Worm (Caenorhabditis elegans) whole organism, L4 larva: ENCODE results near the gene F16H6.7.
A peak's percentile ranks its signal among the peaks of the same experiment; 100 is the strongest.

Experiments
- F26F4.8 ChIP-seq: fragments of 200-800 bp; sonication (Bioruptor generic); conservative IDR thresholded peaks from 2 replicates; pipeline ENCODE4 v1.3.6; 2022; ENCODE audit warnings: missing genetic modification characterization, missing compliant biosample characterization
- Y105C5A.15 ChIP-seq: fragments of 200-800 bp; sonication (Bioruptor generic); IDR thresholded peaks from 2 replicates; pipeline ENCODE4 v1.3.6; 2022; ENCODE audit warnings: missing genetic modification characterization, missing compliant biosample characterization
- Y5F2A.4 ChIP-seq: fragments of 200-800 bp; sonication (Bioruptor generic); optimal IDR thresholded peaks from 2 replicates; lab custom pipeline; 2018; ENCODE audit warnings: mild to moderate bottlenecking, missing genetic modification characterization, missing compliant biosample characterization
- ZK546.5 ChIP-seq, 2 experiments: sonication (generic microtip); optimal IDR thresholded peaks; 2 replicates each; lab custom pipeline; 2017; ENCODE audit warnings: missing biosample characterization in 2 of 2, missing genetic modification characterization in 2 of 2
- aha-1 ChIP-seq: fragments of 150-350 bp; peaks from one replicate; lab custom pipeline; 2014; ENCODE audit warnings: missing biosample characterization, missing genetic modification characterization
- attf-4 ChIP-seq: sonication (generic microtip); optimal IDR thresholded peaks from 3 replicates; lab custom pipeline; 2017; ENCODE audit warnings: missing biosample characterization, missing genetic modification characterization
- ceh-20 ChIP-seq: fragments of 200-800 bp; sonication (Bioruptor generic); IDR thresholded peaks from 2 replicates; pipeline ENCODE4 v1.3.6; 2022; ENCODE audit warnings: missing genetic modification reagents, missing genetic modification characterization, missing compliant biosample characterization
- ceh-32 ChIP-seq: sonication (generic microtip); optimal IDR thresholded peaks from 2 replicates; lab custom pipeline; 2016; ENCODE audit warnings: mild to moderate bottlenecking, missing genetic modification characterization, missing compliant biosample characterization; ENCODE audit not compliant: poor library complexity
- ces-1 ChIP-seq: fragments of 150-350 bp; sonication (generic microtip); optimal IDR thresholded peaks from 4 replicates; lab custom pipeline; 2014; ENCODE audit warnings: missing biosample characterization, missing genetic modification reagents, missing genetic modification characterization
- ctbp-1 ChIP-seq: fragments of 200-800 bp; sonication (Bioruptor generic); IDR thresholded peaks from 2 replicates; pipeline ENCODE4 v1.3.6; 2022; ENCODE audit warnings: missing genetic modification reagents, missing genetic modification characterization, missing compliant biosample characterization
- daf-12 ChIP-seq: fragments of 150-350 bp; optimal IDR thresholded peaks from 2 replicates; lab custom pipeline; 2014; ENCODE audit warnings: missing biosample characterization, missing genetic modification reagents, missing genetic modification characterization
- daf-16 ChIP-seq, 3 experiments: sonication (generic microtip); optimal IDR thresholded peaks; 2 replicates each; lab custom pipeline; 2016 to 2017; ENCODE audit warnings: missing genetic modification characterization in 3 of 3, missing genetic modification reagents in 3 of 3, mild to moderate bottlenecking in 2 of 3, missing compliant biosample characterization in 2 of 3, missing biosample characterization in 1 of 3, moderate library complexity in 1 of 3
- daf-8 ChIP-seq: fragments of 200-800 bp; sonication (Bioruptor generic); IDR thresholded peaks from 2 replicates; pipeline ENCODE4 v1.3.6; 2022; ENCODE audit warnings: missing genetic modification characterization, missing compliant biosample characterization
- dmd-6 ChIP-seq: fragments of 200-800 bp; sonication (Bioruptor generic); IDR thresholded peaks from 2 replicates; pipeline ENCODE4 v1.3.6; 2022; ENCODE audit warnings: missing genetic modification reagents, missing genetic modification characterization, missing compliant biosample characterization
- dpl-1 ChIP-seq: fragments of 150-350 bp; optimal IDR thresholded peaks from 2 replicates; lab custom pipeline; 2014; ENCODE audit warnings: missing biosample characterization, missing genetic modification reagents, missing genetic modification characterization
- dve-1 ChIP-seq: sonication (generic microtip); optimal IDR thresholded peaks from 2 replicates; lab custom pipeline; 2017; ENCODE audit warnings: antibody characterized with exemption, mild to moderate bottlenecking, missing genetic modification characterization, missing compliant biosample characterization; ENCODE audit not compliant: insufficient read depth
- egl-43 ChIP-seq: fragments of 200-800 bp; sonication (Bioruptor generic); IDR thresholded peaks from 2 replicates; pipeline ENCODE4 v1.3.6; 2022; ENCODE audit warnings: missing genetic modification reagents, missing genetic modification characterization, missing compliant biosample characterization
- fkh-10 ChIP-seq: fragments of 150-350 bp; optimal IDR thresholded peaks from 2 replicates; lab custom pipeline; 2014; ENCODE audit warnings: missing biosample characterization, missing genetic modification reagents, missing genetic modification characterization
- fos-1 ChIP-seq: fragments of 150-350 bp; optimal IDR thresholded peaks from 2 replicates; lab custom pipeline; 2014; ENCODE audit warnings: missing biosample characterization, missing genetic modification characterization
- gei-8 ChIP-seq: fragments of 200-800 bp; sonication (Bioruptor generic); optimal IDR thresholded peaks from 2 replicates; lab custom pipeline; 2018; ENCODE audit warnings: mild to moderate bottlenecking, missing genetic modification characterization, missing compliant biosample characterization
- hif-1 ChIP-seq, 2 experiments: sonication (generic microtip); optimal IDR thresholded peaks; 2 replicates each; lab custom pipeline; 2016 to 2017; ENCODE audit warnings: missing compliant biosample characterization in 2 of 2, missing genetic modification characterization in 2 of 2, missing genetic modification reagents in 2 of 2, missing genotype in 2 of 2, mild to moderate bottlenecking in 1 of 2
- hlh-30 ChIP-seq: sonication (generic microtip); optimal IDR thresholded peaks from 2 replicates; lab custom pipeline; 2017; ENCODE audit warnings: antibody characterized with exemption, mild to moderate bottlenecking, missing genetic modification characterization, missing compliant biosample characterization; ENCODE audit not compliant: insufficient read depth
- hmg-1.1 ChIP-seq: fragments of 200-800 bp; sonication (Bioruptor generic); IDR thresholded peaks from 2 replicates; pipeline ENCODE4 v1.3.6; 2022; ENCODE audit warnings: missing genetic modification reagents, missing genetic modification characterization, missing compliant biosample characterization
- jun-1 ChIP-seq: fragments of 150-350 bp; optimal IDR thresholded peaks from 2 replicates; lab custom pipeline; 2014; ENCODE audit warnings: missing biosample characterization, missing genetic modification reagents, missing genetic modification characterization
- lin-1 ChIP-seq: fragments of 200-800 bp; sonication (Bioruptor generic); IDR thresholded peaks from 2 replicates; pipeline ENCODE4 v1.3.6; 2022; ENCODE audit warnings: missing genetic modification reagents, missing genetic modification characterization, missing compliant biosample characterization
- lin-29 ChIP-seq: fragments of 200-800 bp; sonication (Bioruptor generic); IDR thresholded peaks from 2 replicates; pipeline ENCODE4 v1.3.6; 2022; ENCODE audit warnings: missing genetic modification reagents, missing genetic modification characterization, missing compliant biosample characterization
- lsy-2 ChIP-seq, 2 experiments: fragments of 150-350 bp in 1 of 2; sonication (generic microtip) in 1 of 2; optimal IDR thresholded peaks; 2 replicates each; lab custom pipeline; 2014 to 2017; ENCODE audit warnings: missing biosample characterization in 2 of 2, missing genetic modification characterization in 2 of 2
- mdt-29 ChIP-seq: fragments of 200-800 bp; sonication (Bioruptor generic); IDR thresholded peaks from 2 replicates; pipeline ENCODE4 v1.3.6; 2022; ENCODE audit warnings: missing genetic modification reagents, missing genetic modification characterization, missing compliant biosample characterization
- mep-1 ChIP-seq: fragments of 150-350 bp; sonication (generic microtip); optimal IDR thresholded peaks from 3 replicates; lab custom pipeline; 2014; ENCODE audit warnings: missing biosample characterization, missing genetic modification characterization
- nhr-111 ChIP-seq: fragments of 200-800 bp; sonication (Bioruptor generic); optimal IDR thresholded peaks from 2 replicates; lab custom pipeline; 2018; ENCODE audit warnings: mild to moderate bottlenecking, missing genetic modification characterization, missing compliant biosample characterization
- nhr-28 ChIP-seq: fragments of 150-350 bp; optimal IDR thresholded peaks from 2 replicates; lab custom pipeline; 2014; ENCODE audit warnings: missing biosample characterization, missing genetic modification characterization
- nhr-41 ChIP-seq: fragments of 200-800 bp; sonication (Bioruptor generic); IDR thresholded peaks from 2 replicates; pipeline ENCODE4 v1.3.6; 2022; ENCODE audit warnings: missing genetic modification reagents, missing genetic modification characterization, missing compliant biosample characterization
- nhr-6 ChIP-seq: fragments of 150-350 bp; optimal IDR thresholded peaks from 2 replicates; lab custom pipeline; 2014; ENCODE audit warnings: missing biosample characterization, missing genetic modification characterization
- pqm-1 ChIP-seq: sonication (generic microtip); optimal IDR thresholded peaks from 2 replicates; lab custom pipeline; 2017; ENCODE audit warnings: missing biosample characterization, missing genetic modification characterization
- set-16 ChIP-seq: fragments of 200-800 bp; sonication (Bioruptor generic); IDR thresholded peaks from 2 replicates; pipeline ENCODE4 v1.3.6; 2022; ENCODE audit warnings: missing genetic modification reagents, missing genetic modification characterization, missing compliant biosample characterization
- snpc-1.2 ChIP-seq: fragments of 200-800 bp; sonication (Bioruptor generic); IDR thresholded peaks from 2 replicates; pipeline ENCODE4 v1.3.6; 2022; ENCODE audit warnings: missing genetic modification reagents, missing genetic modification characterization, missing compliant biosample characterization
- spr-3 ChIP-seq: fragments of 200-800 bp; sonication (Bioruptor generic); optimal IDR thresholded peaks from 2 replicates; lab custom pipeline; 2018; ENCODE audit warnings: mild to moderate bottlenecking, missing genetic modification characterization, missing compliant biosample characterization
- unc-62 ChIP-seq, 3 experiments: fragments of 150-350 bp in 1 of 3; sonication (generic microtip); optimal IDR thresholded peaks in 2 of 3; peaks in 1 of 3; 1 replicate in 1 of 3; 2 replicates in 2 of 3; lab custom pipeline; 2014 to 2017; ENCODE audit warnings: missing biosample characterization in 3 of 3, missing genetic modification characterization in 3 of 3, missing genetic modification reagents in 3 of 3, missing genotype in 1 of 3
- zfp-2 ChIP-seq: sonication (generic microtip); optimal IDR thresholded peaks from 2 replicates; lab custom pipeline; 2016; ENCODE audit warnings: mild to moderate bottlenecking, missing genetic modification characterization, missing compliant biosample characterization
- zfp-3 ChIP-seq: fragments of 200-800 bp; sonication (Bioruptor generic); conservative IDR thresholded peaks from 2 replicates; pipeline ENCODE4 v1.3.6; 2022; ENCODE audit warnings: missing genetic modification reagents, missing genetic modification characterization, missing compliant biosample characterization
- ztf-7 ChIP-seq: fragments of 150-350 bp; optimal IDR thresholded peaks from 2 replicates; lab custom pipeline; 2014; ENCODE audit warnings: missing biosample characterization, missing genetic modification characterization

F16H6.7 gene

ce11 chrV:18246077-18246476 lies 37.1 kb upstream of the F16H6.7 start:
- no peak for TF ChIP-seq ceh-32 (tag; lab: Kevin White, UChicago)
- TF ChIP-seq pqm-1 (tag; lab: Kevin White, UChicago), result peak; percentile 77
- TF ChIP-seq nhr-28 (tag; lab: Kevin White, UChicago), result peak; percentile 63
- TF ChIP-seq daf-16 (GFP tag; optimal IDR thresholded peaks at IDR 0.05; lab: Kevin White, UChicago), result no peak
- TF ChIP-seq daf-16 (tag; optimal IDR thresholded peaks at IDR 0.05; lab: Kevin White, UChicago), result peak; percentile 49
- TF ChIP-seq dmd-6 (GFP tag; lab: Robert Waterston, UW), result peak; percentile 36; the same call in 1 of the 2 replicates
- no peak for TF ChIP-seq aha-1 (tag; lab: Kevin White, UChicago)
- TF ChIP-seq zfp-2, result no peak
- TF ChIP-seq dve-1 (tag; lab: Kevin White, UChicago), result peak; percentile 29

ce11 chrV:18244408-18244807 lies 35.4 kb upstream of the F16H6.7 start:
- TF ChIP-seq dve-1 (tag; lab: Kevin White, UChicago), result peak; percentile 17
- TF ChIP-seq aha-1 (tag; lab: Kevin White, UChicago), result peak; percentile 34
- TF ChIP-seq nhr-28 (tag; lab: Kevin White, UChicago), result peak; percentile 77
- TF ChIP-seq pqm-1 (tag; lab: Kevin White, UChicago), result peak; percentile 30
- TF ChIP-seq ctbp-1 (GFP tag; lab: Robert Waterston, UW), result no peak
- TF ChIP-seq daf-16 (GFP tag; optimal IDR thresholded peaks at IDR 0.05; lab: Kevin White, UChicago), result no peak
- TF ChIP-seq daf-16 (tag; optimal IDR thresholded peaks at IDR 0.05; lab: Kevin White, UChicago), result peak; percentile 28
- TF ChIP-seq ZK546.5 (tag; optimal IDR thresholded peaks at IDR 0.05; lab: Kevin White, UChicago), result no peak

- TF ChIP-seq set-16 (no peak), unc-62 (GFP tag; optimal IDR thresholded peaks at IDR 0.05 in 1 of 2; lab: Kevin White, UChicago) (peak in 1 of 2 experiments; percentile 93), unc-62 (tag; optimal IDR thresholded peaks at IDR 0.05; lab: Kevin White, UChicago) (no peak), ZK546.5 (tag; optimal IDR thresholded peaks at IDR 0.05; lab: Kevin White, UChicago) (no peak), daf-16 (GFP tag; optimal IDR thresholded peaks at IDR 0.05; lab: Kevin White, UChicago) (no peak), daf-16 (tag; optimal IDR thresholded peaks at IDR 0.05; lab: Kevin White, UChicago) (no peak), snpc-1.2 (GFP tag; lab: Robert Waterston, UW) (no peak), ztf-7 (tag; lab: Kevin White, UChicago) (no peak), jun-1 (tag; lab: Kevin White, UChicago) (no peak)
Measured at ce11 chrV:18243227-18243626, 34.3 kb upstream of the F16H6.7 start.

ce11 chrV:18241328-18241727 lies 32.4 kb upstream of the F16H6.7 start, which contains the start of gene R10E8.8:
Gene R10E8.8 (minus strand): TSS chrV:18241670.
- no peak for TF ChIP-seq daf-12 (tag; lab: Kevin White, UChicago)
- TF ChIP-seq Y105C5A.15 (GFP tag; lab: Robert Waterston, UW), result no peak
- no peak for TF ChIP-seq Y5F2A.4 (GFP tag; lab: Kevin White, UChicago)
- peak; percentile 75 for TF ChIP-seq dve-1 (tag; lab: Kevin White, UChicago)
- TF ChIP-seq dpl-1, result no peak
- no peak for TF ChIP-seq mdt-29 (GFP tag; lab: Robert Waterston, UW)
- TF ChIP-seq zfp-3 (GFP tag; lab: Robert Waterston, UW), result no peak
- no peak for TF ChIP-seq attf-4
- no peak for TF ChIP-seq hmg-1.1 (GFP tag; lab: Robert Waterston, UW)
- TF ChIP-seq daf-8 (GFP tag; lab: Robert Waterston, UW), result no peak
- TF ChIP-seq jun-1 (tag; lab: Kevin White, UChicago), result no peak
- no peak for TF ChIP-seq F26F4.8
- TF ChIP-seq nhr-111 (GFP tag; lab: Kevin White, UChicago), result no peak
- no peak for TF ChIP-seq gei-8 (GFP tag; lab: Kevin White, UChicago)
- TF ChIP-seq set-16, result no peak
- TF ChIP-seq lin-1 (GFP tag; lab: Robert Waterston, UW), result no peak
- no peak for TF ChIP-seq egl-43 (GFP tag; lab: Robert Waterston, UW)
- no peak for TF ChIP-seq lin-29 (GFP tag; lab: Robert Waterston, UW)
- no peak for TF ChIP-seq ces-1 (GFP tag; lab: Kevin White, UChicago)
- TF ChIP-seq mep-1 (tag; lab: Kevin White, UChicago), result peak; percentile 6
- TF ChIP-seq fos-1 (tag; lab: Kevin White, UChicago), result no peak
- no peak for TF ChIP-seq nhr-41 (GFP tag; lab: Robert Waterston, UW)
- peak in 1 of 2 experiments; percentile 41 for TF ChIP-seq lsy-2 (tag; optimal IDR thresholded peaks at IDR 0.05; lab: Kevin White, UChicago)
- no peak for TF ChIP-seq hif-1 (tag; optimal IDR thresholded peaks at IDR 0.05; lab: Kevin White, UChicago)
- no peak for TF ChIP-seq hlh-30 (tag; lab: Kevin White, UChicago)
- TF ChIP-seq nhr-6 (tag; lab: Kevin White, UChicago), result no peak
- 0 out of 2 replicates have a peak, but pooled peaks have one; percentile 25 for TF ChIP-seq dmd-6 (GFP tag; lab: Robert Waterston, UW)
- TF ChIP-seq nhr-28 (tag; lab: Kevin White, UChicago), result peak; percentile 68
- no peak for TF ChIP-seq ceh-20 (GFP tag; lab: Robert Waterston, UW)
- no peak for TF ChIP-seq spr-3 (GFP tag; lab: Kevin White, UChicago)
- TF ChIP-seq fkh-10, result no peak
